Fruit fly (Drosophila melanogaster): ENCODE results near the gene CG33502.

dm6 chrX:21567793-21568192, 43.5 kb downstream of the CG33502 start:
- no peak for TF ChIP-seq insv (optimal IDR thresholded peaks at IDR 0.05)
- TF ChIP-seq h (optimal IDR thresholded peaks at IDR 0.05) = no peak
- no peak for TF ChIP-seq psq (optimal IDR thresholded peaks at IDR 0.05)
- no peak for TF ChIP-seq ttk (optimal IDR thresholded peaks at IDR 0.05)
- TF ChIP-seq Myc (optimal IDR thresholded peaks at IDR 0.05) = no peak

Measured in Kc167 (cell line).